Fruit fly (Drosophila melanogaster): ENCODE results near the gene CG44001.
A peak's percentile ranks its signal among the peaks of the same experiment; 100 is the strongest.

The CG44001 gene

DNA sequence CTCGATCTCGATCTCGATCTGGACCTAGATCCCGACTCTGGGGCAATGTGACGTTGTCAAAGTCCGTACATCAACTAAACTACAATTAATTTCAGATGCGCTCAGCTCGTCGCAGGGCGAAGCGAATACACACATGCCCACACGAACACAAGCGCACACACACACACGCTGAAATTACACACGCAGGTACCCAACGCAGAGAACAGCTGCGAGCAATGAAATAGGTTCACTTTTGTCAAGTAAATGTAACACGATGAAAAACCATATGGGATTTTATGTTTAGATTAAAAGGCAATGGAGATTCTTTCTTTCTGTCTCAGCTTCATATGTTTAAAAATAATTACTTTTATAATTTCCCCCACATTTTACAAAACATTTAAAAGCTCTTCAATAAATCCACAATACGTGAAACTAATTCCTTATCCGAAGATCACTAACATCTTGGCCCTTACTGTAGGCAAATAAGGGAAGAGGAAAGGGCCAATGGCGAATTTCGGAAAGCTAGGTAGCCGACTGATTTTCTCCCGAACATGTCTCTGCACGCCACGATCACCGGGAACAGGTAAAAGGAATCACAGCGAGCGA, 42.7 kb upstream of the CG44001 start (continued):
- peak; percentile 63 for TF ChIP-seq Eip93F (GFP tag; optimal IDR thresholded peaks at IDR 0.05)
- peak; percentile 64 for TF ChIP-seq Sox15 (GFP tag; optimal IDR thresholded peaks at IDR 0.05)
- TF ChIP-seq Sox14 (GFP tag; optimal IDR thresholded peaks at IDR 0.05), result peak; percentile 85
- peak; percentile 80 for TF ChIP-seq Ets21C (GFP tag; optimal IDR thresholded peaks at IDR 0.05)
- TF ChIP-seq Hr39 (GFP tag; optimal IDR thresholded peaks at IDR 0.05), result peak; percentile 79
- peak; percentile 86 for TF ChIP-seq Smox (GFP tag; optimal IDR thresholded peaks at IDR 0.05)
- peak; percentile 82 for TF ChIP-seq CG8119 (GFP tag; IDR thresholded peaks at IDR 0.05)
- TF ChIP-seq Hr38 (GFP tag; optimal IDR thresholded peaks at IDR 0.05), result no peak
- TF ChIP-seq CG11294 (GFP tag; IDR thresholded peaks at IDR 0.05), result peak; percentile 64
- TF ChIP-seq CG11762 (GFP tag; optimal IDR thresholded peaks at IDR 0.05; ENCODE audit: insufficient read depth), result peak; percentile 72
- peak; percentile 74 for TF ChIP-seq net (GFP tag; optimal IDR thresholded peaks at IDR 0.05)
- TF ChIP-seq acj6 (GFP tag; optimal IDR thresholded peaks at IDR 0.05), result peak; percentile 84
- TF ChIP-seq Met (GFP tag; optimal IDR thresholded peaks at IDR 0.05), result peak; percentile 85
- TF ChIP-seq CG10631 (GFP tag; optimal IDR thresholded peaks at IDR 0.05), result peak; percentile 78
- TF ChIP-seq lz (GFP tag; optimal IDR thresholded peaks at IDR 0.05), result peak; percentile 92
- TF ChIP-seq Ets96B (tag; optimal IDR thresholded peaks at IDR 0.05), result peak; percentile 87

DNA sequence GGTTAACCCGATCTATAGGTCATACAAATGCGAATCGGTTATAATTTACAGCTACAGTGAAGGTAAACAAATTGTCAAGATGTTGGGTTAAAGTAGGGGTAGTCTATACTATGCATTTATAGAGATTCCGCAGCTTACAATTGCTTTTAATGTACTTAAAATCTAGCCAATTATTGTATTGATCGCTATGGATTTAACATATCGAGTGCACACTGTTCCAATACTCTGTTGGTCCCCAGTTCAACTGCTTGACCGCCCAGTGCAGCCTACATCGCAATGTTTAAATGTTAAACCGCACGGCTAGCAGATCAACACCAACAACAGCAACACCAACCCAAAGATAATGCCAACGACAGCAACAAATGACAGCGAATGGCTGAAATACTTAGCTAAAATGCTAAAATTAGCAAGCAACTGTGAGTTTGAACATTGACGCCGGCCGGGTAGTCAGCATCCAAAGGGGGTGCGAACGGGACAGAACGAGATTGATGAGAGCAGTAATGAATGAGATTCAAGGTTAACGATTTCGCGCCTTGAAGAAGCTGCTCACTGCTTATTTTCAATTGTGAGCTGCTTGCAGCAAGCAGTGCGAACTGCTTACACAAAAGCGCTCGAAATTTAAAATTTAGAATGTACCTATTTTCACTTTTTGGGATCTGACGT, 42.0 kb upstream of the CG44001 start:
- TF ChIP-seq pdm3 (GFP tag; optimal IDR thresholded peaks at IDR 0.05) (no peak), CG6163 (GFP tag; IDR thresholded peaks at IDR 0.05) (peak; percentile 65), cyc (GFP tag; optimal IDR thresholded peaks at IDR 0.05) (no peak), OdsH (GFP tag; optimal IDR thresholded peaks at IDR 0.05) (peak; percentile 9), Hr4 (GFP tag; optimal IDR thresholded peaks at IDR 0.05) (peak; percentile 2), CG15336 (GFP tag; IDR thresholded peaks at IDR 0.05) (peak; percentile 7; the same call in 1 of the 2 replicates), svp (GFP tag) (peak; percentile 2), CG11294 (GFP tag; IDR thresholded peaks at IDR 0.05) (peak; percentile 62), CG8119 (GFP tag; IDR thresholded peaks at IDR 0.05) (no peak), Gug (GFP tag; IDR thresholded peaks at IDR 0.05) (peak; percentile 49; the same call in 1 of the 2 replicates), salr (GFP tag; optimal IDR thresholded peaks at IDR 0.05) (peak in 1 of 2 experiments; percentile 23), CG3032 (tag; optimal IDR thresholded peaks at IDR 0.05) (no peak), eg (GFP tag; IDR thresholded peaks at IDR 0.05) (peak; percentile 73), dsx (GFP tag; optimal IDR thresholded peaks at IDR 0.05; ENCODE audit: poor library complexity, severe bottlenecking) (peak; percentile 57)

DNA sequence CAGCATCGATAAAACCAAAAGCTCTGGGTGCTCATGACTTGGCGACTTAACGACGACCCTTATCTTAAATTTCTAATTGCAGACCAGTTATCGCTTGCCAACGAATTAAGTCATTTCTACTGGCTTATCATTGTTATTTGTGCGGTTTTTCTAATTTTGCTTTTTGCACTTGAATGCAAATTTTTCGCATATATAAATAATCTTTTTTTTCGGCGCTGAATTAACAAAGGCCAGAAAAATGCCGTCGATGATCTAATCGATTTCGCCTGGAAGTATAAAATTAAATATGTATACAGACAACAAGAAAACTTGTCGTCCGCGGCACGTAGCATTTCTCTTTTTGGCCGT, 41.5 kb upstream of the CG44001 start:
- TF ChIP-seq vri (GFP tag; optimal IDR thresholded peaks at IDR 0.05), result peak; percentile 90
- no peak for TF ChIP-seq ss (GFP tag; optimal IDR thresholded peaks at IDR 0.05)

DNA sequence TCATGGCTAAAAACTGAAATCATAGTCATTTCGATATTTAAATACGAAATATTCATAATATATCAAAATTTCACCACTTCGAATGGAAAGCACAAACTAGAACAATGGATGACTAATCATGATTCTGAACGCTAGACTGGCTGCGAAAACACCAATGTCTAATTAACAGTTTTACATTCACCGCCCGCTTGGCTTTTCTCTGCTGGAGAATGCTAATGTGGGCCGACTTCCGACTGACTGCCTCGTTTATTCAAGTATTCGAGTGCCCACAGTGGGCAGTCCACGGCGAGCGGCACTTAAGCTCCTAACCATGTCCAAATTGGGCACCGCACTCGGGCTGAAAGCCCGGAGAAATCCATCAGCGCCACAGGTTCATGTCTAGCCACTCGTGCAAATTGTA, 41.0 kb upstream of the CG44001 start:
- TF ChIP-seq CG10669 (GFP tag; optimal IDR thresholded peaks at IDR 0.05) (no peak), CG11294 (GFP tag; IDR thresholded peaks at IDR 0.05) (no peak), Eip78C (GFP tag) (peak; percentile 21), CG6854 (GFP tag; optimal IDR thresholded peaks at IDR 0.05) (no peak), CG9139 (GFP tag; optimal IDR thresholded peaks at IDR 0.05) (no peak), Sox102F (GFP tag; optimal IDR thresholded peaks at IDR 0.05) (no peak), acj6 (GFP tag; optimal IDR thresholded peaks at IDR 0.05) (no peak), svp (GFP tag) (peak; percentile 52), CG32006 (GFP tag; optimal IDR thresholded peaks at IDR 0.05) (no peak), net (GFP tag; optimal IDR thresholded peaks at IDR 0.05) (no peak), ss (GFP tag; optimal IDR thresholded peaks at IDR 0.05) (no peak)

Data from whole organism, prepupa.